Fruit fly (Drosophila melanogaster) whole organism, embryonic: ENCODE data around the gene CG31807.

Experiments
- Asciz ChIP-seq: fragments of 200-800 bp; sonication (Bioruptor generic); optimal IDR thresholded peaks from 2 replicates; lab custom pipeline; 2017; ENCODE audit warnings: missing biosample characterization, mild to moderate bottlenecking, missing genetic modification characterization, missing genetic modification reagents
- Blimp-1 ChIP-seq: fragments of 200-800 bp; sonication (Bioruptor generic); optimal IDR thresholded peaks from 3 replicates; lab custom pipeline; 2018; ENCODE audit warnings: missing biosample characterization, missing genetic modification characterization, mild to moderate bottlenecking, moderate library complexity, missing genetic modification reagents
- CG10543 ChIP-seq: fragments of 200-800 bp; sonication (Bioruptor generic); optimal IDR thresholded peaks from 3 replicates; lab custom pipeline; 2017; ENCODE audit warnings: missing biosample characterization, mild to moderate bottlenecking, missing genetic modification characterization, moderate library complexity
- CG11696 ChIP-seq: fragments of 200-800 bp; sonication (Bioruptor generic); IDR thresholded peaks from 2 replicates; pipeline ENCODE4 v1.3.6; 2022; ENCODE audit warnings: missing biosample characterization, missing genetic modification characterization
- CG1233 ChIP-seq: fragments of 200-800 bp; sonication (Bioruptor generic); optimal IDR thresholded peaks from 4 replicates; lab custom pipeline; 2018; ENCODE audit warnings: missing biosample characterization, mild to moderate bottlenecking, missing genetic modification characterization
- CG17186 ChIP-seq: fragments of 200-800 bp; sonication (Bioruptor generic); optimal IDR thresholded peaks from 3 replicates; lab custom pipeline; 2017; ENCODE audit warnings: missing biosample characterization, missing genetic modification reagents, missing genetic modification characterization
- CG17568 ChIP-seq: fragments of 200-800 bp; sonication (Bioruptor generic); optimal IDR thresholded peaks from 2 replicates; lab custom pipeline; 2018; ENCODE audit warnings: missing biosample characterization, mild to moderate bottlenecking, missing genetic modification characterization, moderate library complexity
- CG2678 ChIP-seq: fragments of 200-800 bp; sonication (Bioruptor generic); optimal IDR thresholded peaks from 3 replicates; lab custom pipeline; 2019; ENCODE audit warnings: missing biosample characterization, mild to moderate bottlenecking, missing genetic modification characterization, moderate library complexity
- CG33557 ChIP-seq: fragments of 200-800 bp; sonication (Bioruptor generic); optimal IDR thresholded peaks from 2 replicates; lab custom pipeline; 2019; ENCODE audit warnings: missing biosample characterization, mild to moderate bottlenecking, missing genetic modification characterization, moderate library complexity
- CG4730 ChIP-seq: fragments of 200-800 bp; sonication (Bioruptor generic); IDR thresholded peaks from 2 replicates; pipeline ENCODE4 v1.3.6; 2022; ENCODE audit warnings: missing biosample characterization, missing genetic modification characterization
- CG6254 ChIP-seq: fragments of 200-800 bp; sonication (Bioruptor generic); optimal IDR thresholded peaks from 3 replicates; lab custom pipeline; 2017; ENCODE audit warnings: mild to moderate bottlenecking, missing biosample characterization, missing genetic modification reagents, missing genetic modification characterization
- CG6272 ChIP-seq: fragments of 200-800 bp; sonication (Bioruptor generic); IDR thresholded peaks from 2 replicates; pipeline ENCODE4 v1.3.6; 2022; ENCODE audit warnings: missing biosample characterization, missing genetic modification characterization
- CG6689 ChIP-seq: fragments of 200-800 bp; sonication (Bioruptor generic); IDR thresholded peaks from 2 replicates; pipeline ENCODE4 v1.3.6; 2022; ENCODE audit warnings: missing biosample characterization, missing genetic modification characterization
- CG7271 ChIP-seq: fragments of 200-800 bp; sonication (Bioruptor generic); optimal IDR thresholded peaks from 2 replicates; lab custom pipeline; 2018; ENCODE audit warnings: missing biosample characterization, mild to moderate bottlenecking, missing genetic modification characterization, moderate library complexity
- CG9876 ChIP-seq: fragments of 200-800 bp; sonication (Bioruptor generic); optimal IDR thresholded peaks from 2 replicates; lab custom pipeline; 2016; ENCODE audit warnings: missing biosample characterization, missing genetic modification characterization
- CTCF ChIP-seq: fragments of 200-800 bp; sonication (Bioruptor generic); optimal IDR thresholded peaks from 2 replicates; lab custom pipeline; 2017; ENCODE audit warnings: missing biosample characterization, mild to moderate bottlenecking, missing genetic modification characterization, moderate library complexity
- Drgx ChIP-seq: fragments of 200-800 bp; sonication (Bioruptor generic); IDR thresholded peaks from 2 replicates; pipeline ENCODE4 v1.3.6; 2022; ENCODE audit warnings: missing biosample characterization, missing genetic modification characterization
- Fer1 ChIP-seq: fragments of 200-800 bp; sonication (Bioruptor generic); optimal IDR thresholded peaks from 2 replicates; lab custom pipeline; 2017; ENCODE audit warnings: missing biosample characterization, mild to moderate bottlenecking, missing genetic modification characterization
- Fer3 ChIP-seq: fragments of 200-800 bp; sonication (Bioruptor generic); optimal IDR thresholded peaks from 2 replicates; lab custom pipeline; 2018; ENCODE audit warnings: missing biosample characterization, mild to moderate bottlenecking, missing genetic modification characterization, moderate library complexity
- HmgD ChIP-seq: fragments of 200-800 bp; sonication (Bioruptor generic); optimal IDR thresholded peaks from 3 replicates; lab custom pipeline; 2016; ENCODE audit warnings: missing biosample characterization, missing genetic modification characterization
- Med ChIP-seq: fragments of 200-800 bp; sonication (Bioruptor generic); peaks from one replicate; lab custom pipeline; 2016; ENCODE audit warnings: missing biosample characterization, missing genetic modification characterization, mild to moderate bottlenecking, inconsistent platforms, moderate library complexity
- NC2α ChIP-seq: fragments of 200-800 bp; sonication (Bioruptor generic); optimal IDR thresholded peaks from 2 replicates; lab custom pipeline; 2016; ENCODE audit warnings: missing biosample characterization, missing genetic modification characterization
- NC2β ChIP-seq: fragments of 200-800 bp; sonication (Bioruptor generic); optimal IDR thresholded peaks from 2 replicates; lab custom pipeline; 2016; ENCODE audit warnings: missing biosample characterization, missing genetic modification characterization
- NFAT ChIP-seq: fragments of 200-800 bp; sonication (Bioruptor generic); IDR thresholded peaks from 2 replicates; pipeline ENCODE4 v1.3.6; 2022; ENCODE audit warnings: missing biosample characterization, missing genetic modification characterization
- Nf-YC ChIP-seq: fragments of 200-800 bp; optimal IDR thresholded peaks from 3 replicates; lab custom pipeline; 2019; ENCODE audit warnings: missing biosample characterization, mild to moderate bottlenecking, missing genetic modification characterization, moderate library complexity
- Pdp1 ChIP-seq, 2 experiments: fragments of 200-800 bp; sonication (Bioruptor generic); optimal IDR thresholded peaks; 3 replicates each; lab custom pipeline; 2016; ENCODE audit warnings: missing biosample characterization in 2 of 2, missing genetic modification characterization in 2 of 2, mild to moderate bottlenecking in 1 of 2, moderate library complexity in 1 of 2
- Taf1 ChIP-seq: fragments of 200-800 bp; sonication (Bioruptor generic); IDR thresholded peaks from 2 replicates; pipeline ENCODE4 v1.3.6; 2022; ENCODE audit warnings: missing biosample characterization, missing genetic modification characterization
- crol ChIP-seq: fragments of 200-800 bp; sonication (Bioruptor generic); IDR thresholded peaks from 2 replicates; pipeline ENCODE4 v1.3.6; 2022; ENCODE audit warnings: missing biosample characterization, missing genetic modification characterization
- cwo ChIP-seq: fragments of 200-800 bp; sonication (Bioruptor generic); optimal IDR thresholded peaks from 3 replicates; lab custom pipeline; 2017; ENCODE audit warnings: missing biosample characterization, missing genetic modification characterization, mild to moderate bottlenecking, moderate library complexity, missing genetic modification reagents
- disco-r ChIP-seq: fragments of 200-800 bp; sonication (Bioruptor generic); optimal IDR thresholded peaks from 2 replicates; lab custom pipeline; 2016; ENCODE audit warnings: missing biosample characterization, missing genetic modification characterization
- dmrt99B ChIP-seq: fragments of 200-800 bp; sonication (Bioruptor generic); optimal IDR thresholded peaks from 2 replicates; lab custom pipeline; 2018; ENCODE audit warnings: missing biosample characterization, mild to moderate bottlenecking, missing genetic modification characterization, moderate library complexity
- gem ChIP-seq: fragments of 200-800 bp; sonication (Bioruptor generic); optimal IDR thresholded peaks from 2 replicates; lab custom pipeline; 2019; ENCODE audit warnings: missing biosample characterization, mild to moderate bottlenecking, missing genetic modification characterization, moderate library complexity
- her ChIP-seq: fragments of 200-800 bp; sonication (Bioruptor generic); optimal IDR thresholded peaks from 2 replicates; lab custom pipeline; 2016; ENCODE audit warnings: missing biosample characterization, missing genetic modification characterization
- inv ChIP-seq: fragments of 200-800 bp; sonication (Bioruptor generic); IDR thresholded peaks from 2 replicates; pipeline ENCODE4 v1.3.6; 2022; ENCODE audit warnings: missing biosample characterization, missing genetic modification characterization; ENCODE audit not compliant: partially characterized antibody
- klu ChIP-seq: fragments of 200-800 bp; sonication (Bioruptor generic); IDR thresholded peaks from 2 replicates; pipeline ENCODE4 v1.3.6; 2022; ENCODE audit warnings: missing biosample characterization, missing genetic modification characterization
- kni ChIP-seq: fragments of 200-800 bp; sonication (Bioruptor generic); optimal IDR thresholded peaks from 3 replicates; lab custom pipeline; 2017; ENCODE audit warnings: mild to moderate bottlenecking, missing biosample characterization, missing genetic modification reagents, missing genetic modification characterization
- mam ChIP-seq: fragments of 200-800 bp; sonication (Bioruptor generic); optimal IDR thresholded peaks from 3 replicates; lab custom pipeline; 2016; ENCODE audit warnings: missing biosample characterization, missing genetic modification characterization
- pum ChIP-seq: fragments of 200-800 bp; sonication (Bioruptor generic); optimal IDR thresholded peaks from 2 replicates; lab custom pipeline; 2016; ENCODE audit warnings: missing biosample characterization, missing genetic modification characterization
- rib ChIP-seq: fragments of 200-800 bp; sonication (Bioruptor generic); IDR thresholded peaks from 2 replicates; pipeline ENCODE4 v1.3.6; 2022; ENCODE audit warnings: missing biosample characterization, missing genetic modification characterization
- scrt ChIP-seq: fragments of 200-800 bp; sonication (Bioruptor generic); optimal IDR thresholded peaks from 2 replicates; lab custom pipeline; 2018; ENCODE audit warnings: missing biosample characterization, mild to moderate bottlenecking, missing genetic modification characterization, moderate library complexity
- shn ChIP-seq: fragments of 200-800 bp; sonication (Bioruptor generic); optimal IDR thresholded peaks from 3 replicates; lab custom pipeline; 2016; ENCODE audit warnings: missing biosample characterization, missing genetic modification characterization
- sima ChIP-seq: fragments of 200-800 bp; sonication (Bioruptor generic); optimal IDR thresholded peaks from 2 replicates; lab custom pipeline; 2016; ENCODE audit warnings: missing biosample characterization, missing genetic modification characterization
- ssp ChIP-seq: fragments of 200-800 bp; sonication (Bioruptor generic); IDR thresholded peaks from 2 replicates; pipeline ENCODE4 v1.3.6; 2022; ENCODE audit warnings: missing biosample characterization, missing genetic modification characterization
- tap ChIP-seq: fragments of 200-800 bp; optimal IDR thresholded peaks from 3 replicates; lab custom pipeline; 2019; ENCODE audit warnings: missing biosample characterization, mild to moderate bottlenecking, missing genetic modification characterization, moderate library complexity
- twi ChIP-seq: fragments of 200-800 bp; optimal IDR thresholded peaks from 2 replicates; lab custom pipeline; 2019; ENCODE audit warnings: missing biosample characterization, mild to moderate bottlenecking, missing genetic modification characterization, moderate library complexity
- vnd ChIP-seq: fragments of 200-800 bp; sonication (Bioruptor generic); IDR thresholded peaks from 3 replicates; pipeline ENCODE4 v1.3.6; 2022; ENCODE audit warnings: missing biosample characterization, missing genetic modification characterization; ENCODE audit not compliant: partially characterized antibody
- vvl ChIP-seq: fragments of 200-800 bp; sonication (Bioruptor generic); IDR thresholded peaks from 2 replicates; pipeline ENCODE4 v1.3.6; 2022; ENCODE audit warnings: missing biosample characterization, missing genetic modification characterization
- zen ChIP-seq: fragments of 200-800 bp; sonication (Bioruptor generic); optimal IDR thresholded peaks from 3 replicates; lab custom pipeline; 2018; ENCODE audit warnings: missing biosample characterization, mild to moderate bottlenecking, missing genetic modification characterization, moderate library complexity
- zfh2 ChIP-seq: fragments of 200-800 bp; sonication (Bioruptor generic); optimal IDR thresholded peaks from 2 replicates; lab custom pipeline; 2016; ENCODE audit warnings: missing biosample characterization, missing genetic modification characterization

The CG31807 gene

dm6 chr2L:16716771-16717170 is 33.0 kb upstream of the CG31807 start (continued):
- peak; percentile 43 for TF ChIP-seq cwo (GFP tag; lab: Kevin White, UChicago)
- peak; percentile 38; the same call in 1 of the 2 replicates for TF ChIP-seq CG4730 (GFP tag; lab: Robert Waterston, UW)
- TF ChIP-seq NC2β (GFP tag; lab: Kevin White, UChicago): no peak
- peak; percentile 3 for TF ChIP-seq Med
- TF ChIP-seq gem: peak; percentile 37
- TF ChIP-seq Nf-YC: peak; percentile 19
- peak; percentile 34 for TF ChIP-seq Fer1 (GFP tag; lab: Kevin White, UChicago)
- 0 out of 2 replicates have a peak, but pooled peaks have one; percentile 8 for TF ChIP-seq Drgx (GFP tag; lab: Robert Waterston, UW)
- no peak for TF ChIP-seq CG33557 (GFP tag; lab: Kevin White, UChicago)
- peak; percentile 81 for TF ChIP-seq crol (GFP tag; lab: Robert Waterston, UW)
- peak; percentile 44 for TF ChIP-seq Fer3 (tag; lab: Kevin White, UChicago)
- TF ChIP-seq NFAT (GFP tag; lab: Robert Waterston, UW): no peak
- TF ChIP-seq tap (tag; lab: Kevin White, UChicago): peak; percentile 54
- peak; percentile 56 for TF ChIP-seq Blimp-1 (GFP tag; lab: Kevin White, UChicago)
- TF ChIP-seq CG6689: peak; percentile 49; the same call in 1 of the 2 replicates
- peak; percentile 40 for TF ChIP-seq scrt (GFP tag; lab: Kevin White, UChicago)
- TF ChIP-seq NC2α: no peak
- TF ChIP-seq CG11696 (GFP tag; lab: Robert Waterston, UW): 0 out of 2 replicates have a peak, but pooled peaks have one; percentile 10
- TF ChIP-seq Pdp1 (GFP tag; optimal IDR thresholded peaks at IDR 0.05; lab: Kevin White, UChicago): no peak
- peak; percentile 70 for TF ChIP-seq CG2678 (tag; lab: Kevin White, UChicago)
- TF ChIP-seq disco-r: no peak
- TF ChIP-seq CG1233 (GFP tag; lab: Kevin White, UChicago): peak; percentile 12
- peak; percentile 58 for TF ChIP-seq dmrt99B
- TF ChIP-seq, all 482 proteins: peak for 41

dm6 chr2L:16715841-16716701 is 32.3 kb upstream of the CG31807 start, which contains the start of the genes Cyt-c-d and CG31808:
Gene Cyt-c-d, plus strand, starts transcription at chr2L:16715891.
Gene CG31808, minus strand, starts transcription at chr2L:16716195.
- TF ChIP-seq inv (GFP tag; lab: Robert Waterston, UW): no peak
- peak; percentile 85 for TF ChIP-seq kni (GFP tag; lab: Kevin White, UChicago)
- TF ChIP-seq pum (GFP tag; lab: Kevin White, UChicago): peak; percentile 90
- peak; percentile 68 for TF ChIP-seq sima (GFP tag; lab: Kevin White, UChicago)
- peak; percentile 91 for TF ChIP-seq ssp (GFP tag; lab: Robert Waterston, UW)
- TF ChIP-seq vvl: peak; percentile 99
- peak; percentile 96 for TF ChIP-seq CG6254 (GFP tag; lab: Kevin White, UChicago)
- TF ChIP-seq twi (tag; lab: Kevin White, UChicago): peak; percentile 90
- TF ChIP-seq CG6272 (GFP tag; lab: Robert Waterston, UW): peak; percentile 96
- TF ChIP-seq CTCF: peak; percentile 71
- peak; percentile 87 for TF ChIP-seq klu (GFP tag; lab: Robert Waterston, UW)
- peak; percentile 91 for TF ChIP-seq mam (GFP tag; lab: Kevin White, UChicago)
- peak; percentile 80 for TF ChIP-seq her (GFP tag; lab: Kevin White, UChicago)
- peak; percentile 57 for TF ChIP-seq HmgD (GFP tag; lab: Kevin White, UChicago)
- TF ChIP-seq CG17186 (GFP tag; lab: Kevin White, UChicago): peak; percentile 88
- TF ChIP-seq CG7271 (tag; lab: Kevin White, UChicago): peak; percentile 78
- peak; percentile 86 for TF ChIP-seq NC2α
- no peak for TF ChIP-seq CG9876
- peak; percentile 75 for TF ChIP-seq zfh2 (GFP tag; lab: Kevin White, UChicago)
- TF ChIP-seq Taf1 (GFP tag; lab: Robert Waterston, UW): peak; percentile 80
- no peak for TF ChIP-seq vnd (GFP tag; lab: Robert Waterston, UW)
- peak; percentile 98 for TF ChIP-seq Asciz (GFP tag; lab: Kevin White, UChicago)
- peak; percentile 93 for TF ChIP-seq CG10543 (GFP tag; lab: Kevin White, UChicago)
- TF ChIP-seq shn (GFP tag; lab: Kevin White, UChicago): peak; percentile 87
- peak; percentile 89 for TF ChIP-seq rib
- TF ChIP-seq CG17568 (GFP tag; lab: Kevin White, UChicago): peak; percentile 95
- TF ChIP-seq zen (tag; lab: Kevin White, UChicago): peak; percentile 86
